Worm (Caenorhabditis elegans) whole organism, L1 larva: ENCODE data around the gene pho-6.

Source experiments
- aly-2 ChIP-seq: fragments of 150-350 bp; optimal IDR thresholded peaks from 2 replicates; lab custom pipeline; 2014; ENCODE audit warnings: missing biosample characterization, missing genetic modification characterization
- ceh-82 ChIP-seq, 3 experiments: fragments of 150-350 bp in 1 of 3; sonication (generic microtip) in 2 of 3; optimal IDR thresholded peaks; 2 replicates each; lab custom pipeline; 2014 to 2017; ENCODE audit warnings: missing biosample characterization in 3 of 3, missing genetic modification characterization in 3 of 3
- efl-3 ChIP-seq: fragments of 200-800 bp; sonication (Bioruptor generic); optimal IDR thresholded peaks from 2 replicates; lab custom pipeline; 2018; ENCODE audit warnings: mild to moderate bottlenecking, missing genetic modification characterization, missing compliant biosample characterization
- elt-3 ChIP-seq, 6 experiments: fragments of 150-350 bp in 1 of 6; sonication (generic microtip); optimal IDR thresholded peaks; 2 replicates each; lab custom pipeline; 2017 to 2018; ENCODE audit warnings: missing biosample characterization in 6 of 6, missing genetic modification characterization in 6 of 6, inconsistent platforms in 1 of 6
- lin-15B ChIP-seq: fragments of 150-350 bp; sonication (generic microtip); optimal IDR thresholded peaks from 3 replicates; lab custom pipeline; 2014; ENCODE audit warnings: missing biosample characterization, missing genetic modification characterization
- lir-3 ChIP-seq: sonication (generic microtip); optimal IDR thresholded peaks from 2 replicates; lab custom pipeline; 2016; ENCODE audit warnings: mild to moderate bottlenecking, missing genetic modification characterization, moderate library complexity, missing compliant biosample characterization; ENCODE audit not compliant: poor library complexity
- mep-1 ChIP-seq: fragments of 150-350 bp; optimal IDR thresholded peaks from 2 replicates; lab custom pipeline; 2014; ENCODE audit warnings: missing biosample characterization, missing genetic modification characterization
- nhr-11 ChIP-seq: fragments of 150-350 bp; optimal IDR thresholded peaks from 2 replicates; lab custom pipeline; 2014; ENCODE audit warnings: missing biosample characterization, missing genetic modification characterization
- snpc-4 ChIP-seq: fragments of 150-350 bp; optimal IDR thresholded peaks from 2 replicates; lab custom pipeline; 2014; ENCODE audit warnings: missing biosample characterization, missing genetic modification characterization
- swsn-7 ChIP-seq: sonication (generic microtip); optimal IDR thresholded peaks from 2 replicates; lab custom pipeline; 2016; ENCODE audit warnings: missing genetic modification characterization, missing compliant biosample characterization
- tbx-2 ChIP-seq: sonication (generic microtip); optimal IDR thresholded peaks from 2 replicates; lab custom pipeline; 2016; ENCODE audit warnings: missing genetic modification characterization, missing compliant biosample characterization
- ztf-4 ChIP-seq: fragments of 150-350 bp; optimal IDR thresholded peaks from 2 replicates; lab custom pipeline; 2014; ENCODE audit warnings: missing biosample characterization, missing genetic modification characterization

- TF ChIP-seq ztf-4 (tag; lab: Kevin White, UChicago), result no peak
- TF ChIP-seq aly-2, result no peak
- no peak for TF ChIP-seq tbx-2 (tag; lab: Kevin White, UChicago)
- peak; percentile 35 for TF ChIP-seq mep-1 (tag; lab: Kevin White, UChicago)
- TF ChIP-seq nhr-11 (tag; lab: Kevin White, UChicago), result no peak
- TF ChIP-seq ceh-82 (tag; optimal IDR thresholded peaks at IDR 0.05; lab: Kevin White, UChicago), result no peak
- TF ChIP-seq elt-3 (tag; optimal IDR thresholded peaks at IDR 0.05; lab: Kevin White, UChicago), result peak in 2 of 6 experiments; percentile 47 to 70
- no peak for TF ChIP-seq swsn-7 (tag; lab: Kevin White, UChicago)
- no peak for TF ChIP-seq snpc-4 (tag; lab: Kevin White, UChicago)
- TF ChIP-seq efl-3 (GFP tag; lab: Kevin White, UChicago), result no peak
- no peak for TF ChIP-seq lir-3 (tag; lab: Kevin White, UChicago)
- no peak for TF ChIP-seq lin-15B
Measured at ce11 chrV:8406911-8407310, 12.7 kb upstream of the pho-6 start.
